Fruit fly (Drosophila melanogaster): ENCODE data around the gene CG3708.

CG3708 gene

dm6 chrX:935049-935900 is 5.4 kb upstream of the CG3708 start, which contains the start of gene TRAM (continued):
- TF ChIP-seq CG14441 (GFP tag; IDR thresholded peaks at IDR 0.05) (peak; percentile 99), bbx (GFP tag; IDR thresholded peaks at IDR 0.05; ENCODE audit: partially characterized antibody) (peak; percentile 79), gce (GFP tag; IDR thresholded peaks at IDR 0.05) (peak; percentile 98), CG18011 (GFP tag; optimal IDR thresholded peaks at IDR 0.05) (peak; percentile 92), peb (GFP tag; IDR thresholded peaks at IDR 0.05) (peak; percentile 98), bowl (GFP tag; IDR thresholded peaks at IDR 0.05) (peak; percentile 97), ase (GFP tag; IDR thresholded peaks at IDR 0.05) (peak; percentile 99), Vsx1 (GFP tag; optimal IDR thresholded peaks at IDR 0.05) (peak; percentile 94), ab (GFP tag; optimal IDR thresholded peaks at IDR 0.05) (peak; percentile 90), BtbVII (GFP tag; optimal IDR thresholded peaks at IDR 0.05) (peak; percentile 96), Sry-β (GFP tag; optimal IDR thresholded peaks at IDR 0.05) (peak; percentile 66), CG5953 (GFP tag; IDR thresholded peaks at IDR 0.05) (peak; percentile 99), TFAM (GFP tag; optimal IDR thresholded peaks at IDR 0.05) (peak; percentile 88), Mrtf (GFP tag; IDR thresholded peaks at IDR 0.05) (peak; percentile 99), vfl (GFP tag; optimal IDR thresholded peaks at IDR 0.05) (peak; percentile 96), mam (GFP tag; optimal IDR thresholded peaks at IDR 0.05) (peak; percentile 99), CG7556 (GFP tag; optimal IDR thresholded peaks at IDR 0.05) (peak; percentile 98), Stat92E (GFP tag; optimal IDR thresholded peaks at IDR 0.05) (peak in 1 of 3 experiments; percentile 90), CG8290 (GFP tag; optimal IDR thresholded peaks at IDR 0.05) (peak; percentile 96), CG8290 (tag; optimal IDR thresholded peaks at IDR 0.05) (peak; percentile 97 to 99), CG11504 (tag; optimal IDR thresholded peaks at IDR 0.05) (peak; percentile 96), pum (GFP tag; optimal IDR thresholded peaks at IDR 0.05) (peak; percentile 98), zfh2 (GFP tag; optimal IDR thresholded peaks at IDR 0.05) (peak; percentile 98), ewg (GFP tag; optimal IDR thresholded peaks at IDR 0.05) (peak; percentile 99), ro (GFP tag; IDR thresholded peaks at IDR 0.05) (peak; percentile 98), kah (GFP tag; optimal IDR thresholded peaks at IDR 0.05) (peak; percentile 94), jing (GFP tag; optimal IDR thresholded peaks at IDR 0.05) (peak; percentile 97), CG7963 (GFP tag; IDR thresholded peaks at IDR 0.05; ENCODE audit: partially characterized antibody) (peak; percentile 67; the same call in 1 of the 3 replicates), kni (GFP tag; optimal IDR thresholded peaks at IDR 0.05) (peak; percentile 97), Bteb2 (GFP tag; optimal IDR thresholded peaks at IDR 0.05) (peak; percentile 95), hb (GFP tag; IDR thresholded peaks at IDR 0.05; ENCODE audit: partially characterized antibody) (peak; percentile 70), prd (optimal IDR thresholded peaks at IDR 0.05) (no peak), prd (GFP tag; IDR thresholded peaks at IDR 0.05) (peak; percentile 100), sug (tag; optimal IDR thresholded peaks at IDR 0.05) (peak; percentile 98), CG6854 (GFP tag; optimal IDR thresholded peaks at IDR 0.05) (peak; percentile 94), B-H1 (GFP tag; IDR thresholded peaks at IDR 0.05) (peak; percentile 98), Sox102F (GFP tag; optimal IDR thresholded peaks at IDR 0.05) (peak; percentile 98), Nf-YA (GFP tag; IDR thresholded peaks at IDR 0.05) (peak; percentile 97), abd-A (tag; optimal IDR thresholded peaks at IDR 0.05) (no peak), Ssrp (tag; optimal IDR thresholded peaks at IDR 0.05) (peak; percentile 97), CG8281 (tag; optimal IDR thresholded peaks at IDR 0.05) (peak; percentile 87), Elba2 (GFP tag; optimal IDR thresholded peaks at IDR 0.05) (peak; percentile 86), klu (GFP tag; IDR thresholded peaks at IDR 0.05) (peak; percentile 98), chn (GFP tag; optimal IDR thresholded peaks at IDR 0.05) (peak; percentile 99), pita (GFP tag; optimal IDR thresholded peaks at IDR 0.05) (no peak), sd (tag; optimal IDR thresholded peaks at IDR 0.05) (peak; percentile 90), CG13894 (tag; optimal IDR thresholded peaks at IDR 0.05) (peak; percentile 97), NK7.1 (GFP tag; optimal IDR thresholded peaks at IDR 0.05) (peak; percentile 96), HLHmδ (GFP tag; optimal IDR thresholded peaks at IDR 0.05) (peak; percentile 29)
